Worm (Caenorhabditis elegans): ENCODE results near the gene M01H9.2.

Gene M01H9.2

ce11 chrIV:4473767-4474166 is 10.7 kb upstream of the M01H9.2 start (continued):
- no peak for TF ChIP-seq sea-2 (GFP tag; IDR thresholded peaks at IDR 0.05)
- TF ChIP-seq madf-3 (GFP tag; IDR thresholded peaks at IDR 0.05), result no peak
- no peak for TF ChIP-seq Y79H2A.3 (GFP tag; conservative IDR thresholded peaks at IDR 0.05)
- TF ChIP-seq K12H6.12 (tag; optimal IDR thresholded peaks at IDR 0.05), result peak; percentile 6
- TF ChIP-seq F22D6.2 (tag; optimal IDR thresholded peaks at IDR 0.05), result no peak
- TF ChIP-seq F10E7.11 (tag; optimal IDR thresholded peaks at IDR 0.05), result no peak
- peak; percentile 37; the same call in 1 of the 2 replicates for TF ChIP-seq nfyb-1 (GFP tag; IDR thresholded peaks at IDR 0.05)
- no peak for TF ChIP-seq aptf-2 (GFP tag; conservative IDR thresholded peaks at IDR 0.05)
- no peak for TF ChIP-seq snpc-1.3 (tag; optimal IDR thresholded peaks at IDR 0.05; ENCODE audit: insufficient read depth)
- TF ChIP-seq K11D2.4 (GFP tag; IDR thresholded peaks at IDR 0.05), result peak; percentile 12; the same call in 1 of the 2 replicates
- no peak for TF ChIP-seq ceh-100 (GFP tag; IDR thresholded peaks at IDR 0.05)
- TF ChIP-seq Y95B8A.8 (GFP tag; IDR thresholded peaks at IDR 0.05), result no peak
- no peak for TF ChIP-seq die-1 (tag; optimal IDR thresholded peaks at IDR 0.05)
- TF ChIP-seq lsl-1 (GFP tag; optimal IDR thresholded peaks at IDR 0.05), result no peak
- no peak for TF ChIP-seq pbrm-1 (GFP tag; IDR thresholded peaks at IDR 0.05)
- no peak for TF ChIP-seq lin-35 (GFP tag; optimal IDR thresholded peaks at IDR 0.05)
- no peak for TF ChIP-seq ccch-3 (GFP tag; optimal IDR thresholded peaks at IDR 0.05)
- TF ChIP-seq let-526 (GFP tag; IDR thresholded peaks at IDR 0.05), result no peak
- TF ChIP-seq let-607 (tag; optimal IDR thresholded peaks at IDR 0.05), result no peak
- no peak for TF ChIP-seq efl-1 (GFP tag; optimal IDR thresholded peaks at IDR 0.05)
- no peak for TF ChIP-seq aptf-3 (GFP tag; IDR thresholded peaks at IDR 0.05)
- TF ChIP-seq mcd-1 (GFP tag; IDR thresholded peaks at IDR 0.05), result 0 out of 2 replicates have a peak, but pooled peaks have one; percentile 26
- no peak for TF ChIP-seq sdz-38 (tag; optimal IDR thresholded peaks at IDR 0.05)
- no peak for TF ChIP-seq gei-17 (GFP tag; optimal IDR thresholded peaks at IDR 0.05)
- no peak for TF ChIP-seq snpc-4 (GFP tag; optimal IDR thresholded peaks at IDR 0.05)
- no peak for TF ChIP-seq snpc-4 (tag; optimal IDR thresholded peaks at IDR 0.05)
- TF ChIP-seq nfya-1 (tag; optimal IDR thresholded peaks at IDR 0.05; ENCODE audit: borderline replicate concordance, insufficient read depth), result no peak
- no peak; the same call in 1 of the 2 replicates for TF ChIP-seq cebp-1 (GFP tag; IDR thresholded peaks at IDR 0.05)
- peak; percentile 66 for TF ChIP-seq cebp-1 (tag; optimal IDR thresholded peaks at IDR 0.05)
- TF ChIP-seq hmg-1.2 (GFP tag; IDR thresholded peaks at IDR 0.05), result no peak
- TF ChIP-seq madf-10 (tag; optimal IDR thresholded peaks at IDR 0.05), result no peak
- TF ChIP-seq F37B4.10 (GFP tag; IDR thresholded peaks at IDR 0.05), result no peak
- no peak for TF ChIP-seq F39B2.1 (GFP tag; IDR thresholded peaks at IDR 0.05)
- TF ChIP-seq nhr-120 (GFP tag; IDR thresholded peaks at IDR 0.05), result no peak
- no peak for TF ChIP-seq lsy-27 (tag; optimal IDR thresholded peaks at IDR 0.05; ENCODE audit: borderline replicate concordance, insufficient read depth)
- no peak for TF ChIP-seq attf-6 (GFP tag; IDR thresholded peaks at IDR 0.05)
- no peak for TF ChIP-seq egl-44 (GFP tag; IDR thresholded peaks at IDR 0.05)
- TF ChIP-seq ets-4 (GFP tag; optimal IDR thresholded peaks at IDR 0.05), result no peak
- peak; percentile 79 for TF ChIP-seq zfh-2 (GFP tag; conservative IDR thresholded peaks at IDR 0.05)
- peak; percentile 56 for TF ChIP-seq F52B5.7 (tag; optimal IDR thresholded peaks at IDR 0.05)
- no peak for TF ChIP-seq C06A6.2 (GFP tag; conservative IDR thresholded peaks at IDR 0.05)
- no peak for TF ChIP-seq ama-1 (optimal IDR thresholded peaks at IDR 0.05)
- no peak for TF ChIP-seq ama-1 (GFP tag; optimal IDR thresholded peaks at IDR 0.05)
- TF ChIP-seq F55B11.4 (tag; optimal IDR thresholded peaks at IDR 0.05; ENCODE audit: borderline replicate concordance, insufficient read depth), result no peak
- TF ChIP-seq lag-1 (GFP tag; IDR thresholded peaks at IDR 0.05), result no peak
- no peak for TF ChIP-seq F49E8.2 (tag; optimal IDR thresholded peaks at IDR 0.05; ENCODE audit: insufficient read depth)
- no peak for TF ChIP-seq F23B12.7 (tag; optimal IDR thresholded peaks at IDR 0.05; ENCODE audit: insufficient read depth)
- TF ChIP-seq tlf-1 (GFP tag; optimal IDR thresholded peaks at IDR 0.05), result no peak
- TF ChIP-seq madf-8 (GFP tag; conservative IDR thresholded peaks at IDR 0.05), result no peak
